Worm (Caenorhabditis elegans): ENCODE measurements around the gene pir-1.

Gene pir-1

DNA sequence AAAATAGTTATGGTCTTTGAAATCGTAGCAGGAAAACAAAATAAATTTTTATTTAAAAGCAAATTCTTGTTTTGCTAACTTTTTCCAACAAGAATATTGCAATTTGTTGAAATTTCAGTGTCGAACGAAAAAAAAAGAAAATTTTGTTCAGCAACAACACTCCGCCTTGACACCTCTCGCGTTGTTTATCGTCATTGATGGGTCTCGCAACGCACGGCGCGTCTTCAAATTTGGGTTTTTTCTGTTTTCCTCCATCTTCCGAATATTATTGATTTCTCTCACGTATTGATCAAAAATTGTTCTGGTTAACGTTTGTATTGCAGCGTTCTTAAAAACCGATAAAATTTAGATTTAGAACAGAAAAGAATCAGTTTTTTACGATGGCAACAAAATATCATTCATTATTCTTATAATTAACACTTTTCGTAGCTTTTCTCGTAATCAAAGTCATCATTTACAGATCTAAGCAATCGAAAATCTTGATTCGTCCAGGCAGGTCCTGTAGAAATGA lies 7.6 kb upstream of the pir-1 start, which contains the start of gene dpl-1:
dpl-1 (plus strand) TSS at position 461 of the 511 bp plus-strand sequence.
- no peak for TF ChIP-seq nhr-77 (tag; optimal IDR thresholded peaks at IDR 0.05)
- no peak for TF ChIP-seq ZK546.5 (tag; optimal IDR thresholded peaks at IDR 0.05)
- TF ChIP-seq nhr-25 (tag; optimal IDR thresholded peaks at IDR 0.05) = peak; percentile 47
- TF ChIP-seq fkh-10 (GFP tag; optimal IDR thresholded peaks at IDR 0.05) = no peak
- TF ChIP-seq fos-1 (tag; optimal IDR thresholded peaks at IDR 0.05) = no peak
- TF ChIP-seq ztf-11 (tag; optimal IDR thresholded peaks at IDR 0.05) = no peak
- no peak for TF ChIP-seq ztf-4 (tag; optimal IDR thresholded peaks at IDR 0.05)
- TF ChIP-seq zag-1 (tag; optimal IDR thresholded peaks at IDR 0.05) = no peak
- no peak for TF ChIP-seq nhr-28 (tag; optimal IDR thresholded peaks at IDR 0.05)
- no peak for TF ChIP-seq nhr-43 (tag; optimal IDR thresholded peaks at IDR 0.05; ENCODE audit: poor library complexity, severe bottlenecking)
- TF ChIP-seq elt-2 (tag; optimal IDR thresholded peaks at IDR 0.05) = peak; percentile 21
- no peak for TF ChIP-seq ceh-16 (tag; optimal IDR thresholded peaks at IDR 0.05)
- no peak for TF ChIP-seq nhr-76 (tag; optimal IDR thresholded peaks at IDR 0.05)
- TF ChIP-seq snpc-4 (tag; optimal IDR thresholded peaks at IDR 0.05) = no peak
- TF ChIP-seq ceh-9 (tag; optimal IDR thresholded peaks at IDR 0.05) = no peak
- TF ChIP-seq elt-1 (tag; optimal IDR thresholded peaks at IDR 0.05) = no peak
- TF ChIP-seq nfya-1 (tag; optimal IDR thresholded peaks at IDR 0.05; ENCODE audit: insufficient read depth) = peak; percentile 62
- no peak for TF ChIP-seq pqm-1 (tag; optimal IDR thresholded peaks at IDR 0.05)
- TF ChIP-seq skn-1 (tag; optimal IDR thresholded peaks at IDR 0.05) = no peak
- TF ChIP-seq pha-4 (tag; optimal IDR thresholded peaks at IDR 0.05) = peak; percentile 74
- peak; percentile 63 for TF ChIP-seq lin-15B (tag; optimal IDR thresholded peaks at IDR 0.05)
- no peak for TF ChIP-seq daf-12 (tag; optimal IDR thresholded peaks at IDR 0.05)
- TF ChIP-seq sea-2 (GFP tag; optimal IDR thresholded peaks at IDR 0.05) = no peak
- TF ChIP-seq tbx-2 (tag; optimal IDR thresholded peaks at IDR 0.05) = no peak
- no peak for TF ChIP-seq fkh-2 (tag; optimal IDR thresholded peaks at IDR 0.05)
- no peak for TF ChIP-seq ama-1 (optimal IDR thresholded peaks at IDR 0.05)
- TF ChIP-seq mdl-1 (tag; optimal IDR thresholded peaks at IDR 0.05) = no peak
- no peak for TF ChIP-seq lsy-12 (tag; optimal IDR thresholded peaks at IDR 0.05)
- no peak for TF ChIP-seq eor-1 (tag; optimal IDR thresholded peaks at IDR 0.05)
- TF ChIP-seq hmg-11 (tag; optimal IDR thresholded peaks at IDR 0.05) = no peak
- no peak for TF ChIP-seq jun-1 (tag; optimal IDR thresholded peaks at IDR 0.05)
- peak; percentile 19 for TF ChIP-seq egl-5 (tag; optimal IDR thresholded peaks at IDR 0.05)
- no peak for TF ChIP-seq nhr-67 (tag; optimal IDR thresholded peaks at IDR 0.05)
- no peak for TF ChIP-seq ceh-28 (tag; optimal IDR thresholded peaks at IDR 0.05)
- no peak for TF ChIP-seq lin-39 (tag; optimal IDR thresholded peaks at IDR 0.05)

DNA sequence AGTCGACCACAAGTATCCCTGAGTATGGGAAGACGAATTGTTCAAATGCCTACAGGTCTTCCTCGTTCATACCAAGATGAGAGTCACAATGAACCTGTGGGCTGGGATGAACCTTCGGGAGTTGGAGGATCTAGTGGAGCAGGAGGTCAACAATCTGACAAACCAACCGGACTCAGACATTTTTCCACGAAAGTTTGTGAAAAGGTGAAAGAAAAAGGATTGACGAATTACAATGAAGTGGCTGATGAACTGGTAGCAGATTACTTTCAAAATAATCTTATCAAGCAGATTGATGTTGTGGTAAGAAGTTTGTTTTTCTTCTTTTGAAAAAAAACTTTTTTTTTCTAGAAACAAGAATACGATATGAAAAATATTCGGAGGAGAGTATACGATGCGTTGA lies 7.1 kb upstream of the pir-1 start:
- no peak for TF ChIP-seq nhr-67 (tag; optimal IDR thresholded peaks at IDR 0.05)
- TF ChIP-seq nfya-1 (tag; optimal IDR thresholded peaks at IDR 0.05; ENCODE audit: insufficient read depth) = no peak
- no peak for TF ChIP-seq lsy-12 (tag; optimal IDR thresholded peaks at IDR 0.05)
- no peak for TF ChIP-seq zag-1 (tag; optimal IDR thresholded peaks at IDR 0.05)

DNA sequence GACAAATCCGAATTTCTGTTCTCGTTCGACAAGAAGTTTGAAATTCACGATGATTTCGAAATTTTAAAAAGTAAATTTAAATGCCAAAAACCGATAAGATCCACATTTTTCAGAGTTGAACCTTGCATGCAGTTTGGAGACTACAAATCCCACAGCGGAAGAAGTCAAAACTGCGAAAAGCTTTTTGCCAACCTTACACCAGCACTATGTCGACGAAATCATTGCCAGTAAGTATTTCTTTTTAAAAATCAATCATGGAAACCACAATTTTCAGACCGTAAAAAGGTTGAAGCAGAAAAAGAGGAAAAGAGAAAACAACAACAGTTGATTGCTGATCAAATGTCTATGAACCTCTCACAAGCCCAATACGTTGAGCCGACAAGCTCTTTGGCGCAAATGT lies 6.2 kb upstream of the pir-1 start:
- TF ChIP-seq nhr-11 (tag; optimal IDR thresholded peaks at IDR 0.05) (no peak), ztf-11 (tag; optimal IDR thresholded peaks at IDR 0.05) (no peak), tbx-2 (tag; optimal IDR thresholded peaks at IDR 0.05) (no peak), lin-15B (tag; optimal IDR thresholded peaks at IDR 0.05) (no peak), mdl-1 (tag; optimal IDR thresholded peaks at IDR 0.05) (no peak), nhr-67 (tag; optimal IDR thresholded peaks at IDR 0.05) (no peak), ZK546.5 (tag; optimal IDR thresholded peaks at IDR 0.05) (no peak), pqm-1 (tag; optimal IDR thresholded peaks at IDR 0.05) (no peak), aly-2 (tag; optimal IDR thresholded peaks at IDR 0.05) (no peak), nhr-43 (tag; optimal IDR thresholded peaks at IDR 0.05; ENCODE audit: poor library complexity, severe bottlenecking) (no peak)

DNA sequence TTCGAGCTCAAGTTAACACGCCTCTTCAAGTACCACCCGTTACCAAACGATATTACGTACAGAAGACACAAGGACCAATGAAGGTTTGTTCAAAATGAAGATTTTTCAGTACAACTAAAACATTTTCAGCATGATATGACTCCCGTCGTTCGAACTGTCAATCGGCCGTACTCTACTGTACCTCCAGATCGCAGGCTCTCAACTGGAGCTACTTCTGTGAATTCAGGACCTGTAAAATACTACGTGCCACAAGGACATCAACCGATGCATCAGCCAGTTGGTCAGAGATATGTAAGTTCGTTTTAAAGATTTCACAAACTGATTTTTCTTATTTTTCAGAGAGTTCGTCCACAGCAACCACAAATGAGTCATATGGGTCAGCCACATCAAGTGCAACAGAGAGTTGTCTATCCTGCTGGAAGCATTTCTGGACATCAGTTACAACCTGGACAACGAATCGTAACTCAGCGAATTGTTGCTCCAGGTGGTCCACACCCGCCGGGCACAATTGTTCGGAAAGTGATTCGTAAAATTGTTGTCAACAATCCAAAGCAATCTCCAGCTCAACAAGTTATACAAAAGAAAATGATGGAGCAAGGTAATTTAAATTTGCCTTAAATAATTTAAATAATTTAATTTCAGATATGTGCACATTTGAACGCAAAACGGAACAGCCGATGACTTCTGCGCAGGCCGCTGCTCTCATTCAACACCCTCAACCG lies 5.5 kb upstream of the pir-1 start:
- no peak for TF ChIP-seq fkh-2 (tag; optimal IDR thresholded peaks at IDR 0.05)
- TF ChIP-seq ceh-16 (tag; optimal IDR thresholded peaks at IDR 0.05) = no peak
- no peak for TF ChIP-seq pqm-1 (tag; optimal IDR thresholded peaks at IDR 0.05)
- no peak for TF ChIP-seq ztf-4 (tag; optimal IDR thresholded peaks at IDR 0.05)
- no peak for TF ChIP-seq mdl-1 (tag; optimal IDR thresholded peaks at IDR 0.05)
- no peak for TF ChIP-seq ama-1 (optimal IDR thresholded peaks at IDR 0.05)
- TF ChIP-seq nhr-237 (tag; optimal IDR thresholded peaks at IDR 0.05) = no peak
- TF ChIP-seq elt-1 (tag; optimal IDR thresholded peaks at IDR 0.05) = no peak
- no peak for TF ChIP-seq ztf-11 (tag; optimal IDR thresholded peaks at IDR 0.05)
- TF ChIP-seq aly-2 (tag; optimal IDR thresholded peaks at IDR 0.05) = no peak
- no peak for TF ChIP-seq nhr-67 (tag; optimal IDR thresholded peaks at IDR 0.05)
- no peak for TF ChIP-seq fkh-10 (GFP tag; optimal IDR thresholded peaks at IDR 0.05)
- no peak for TF ChIP-seq nhr-11 (tag; optimal IDR thresholded peaks at IDR 0.05)
- no peak for TF ChIP-seq egl-27 (tag; optimal IDR thresholded peaks at IDR 0.05)
- no peak for TF ChIP-seq sea-2 (GFP tag; optimal IDR thresholded peaks at IDR 0.05)
- TF ChIP-seq ceh-28 (tag; optimal IDR thresholded peaks at IDR 0.05) = no peak
- no peak for TF ChIP-seq egl-5 (tag; optimal IDR thresholded peaks at IDR 0.05)
- TF ChIP-seq lin-39 (tag; optimal IDR thresholded peaks at IDR 0.05) = no peak
- TF ChIP-seq unc-62 (GFP tag; optimal IDR thresholded peaks at IDR 0.05) = no peak

All from whole organism, L3 larva.